Fruit fly (Drosophila melanogaster) whole organism, embryonic: ENCODE measurements around the gene CG33093.

Experiments
- Bdp1 ChIP-seq: fragments of 200-800 bp; sonication (Bioruptor generic); optimal IDR thresholded peaks from 3 replicates; lab custom pipeline; 2016; ENCODE audit warnings: missing biosample characterization, missing genetic modification characterization
- CG10543 ChIP-seq: fragments of 200-800 bp; sonication (Bioruptor generic); optimal IDR thresholded peaks from 3 replicates; lab custom pipeline; 2017; ENCODE audit warnings: missing biosample characterization, mild to moderate bottlenecking, missing genetic modification characterization, moderate library complexity
- CG12071 ChIP-seq: fragments of 200-800 bp; sonication (Bioruptor generic); optimal IDR thresholded peaks from 3 replicates; lab custom pipeline; 2018; ENCODE audit warnings: missing biosample characterization, mild to moderate bottlenecking, missing genetic modification characterization
- CG13287 ChIP-seq: fragments of 200-800 bp; sonication (Bioruptor generic); IDR thresholded peaks from 2 replicates; pipeline ENCODE4 v1.3.6; 2022; ENCODE audit warnings: missing biosample characterization, missing genetic modification characterization; ENCODE audit not compliant: partially characterized antibody
- CG13296 ChIP-seq: fragments of 200-800 bp; sonication (Bioruptor generic); optimal IDR thresholded peaks from 3 replicates; lab custom pipeline; 2018; ENCODE audit warnings: missing biosample characterization, mild to moderate bottlenecking, missing genetic modification characterization
- CG15696 ChIP-seq: fragments of 200-800 bp; sonication (Bioruptor generic); optimal IDR thresholded peaks from 2 replicates; lab custom pipeline; 2019; ENCODE audit warnings: missing biosample characterization, mild to moderate bottlenecking, missing genetic modification characterization, moderate library complexity
- CG16813 ChIP-seq: fragments of 200-800 bp; sonication (Bioruptor generic); IDR thresholded peaks from 3 replicates; pipeline ENCODE4 v1.3.6; 2022; ENCODE audit warnings: missing biosample characterization, missing genetic modification characterization; ENCODE audit not compliant: partially characterized antibody
- CG17612 ChIP-seq: fragments of 200-800 bp; sonication (Bioruptor generic); IDR thresholded peaks from 2 replicates; pipeline ENCODE4 v1.3.6; 2022; ENCODE audit warnings: missing biosample characterization, missing genetic modification characterization
- CG17829 ChIP-seq: fragments of 200-800 bp; optimal IDR thresholded peaks from 2 replicates; lab custom pipeline; 2019; ENCODE audit warnings: missing biosample characterization, mild to moderate bottlenecking, missing genetic modification characterization, moderate library complexity
- CG2116 ChIP-seq: fragments of 200-800 bp; sonication (Bioruptor generic); optimal IDR thresholded peaks from 3 replicates; lab custom pipeline; 2018; ENCODE audit warnings: missing biosample characterization, mild to moderate bottlenecking, missing genetic modification characterization
- CG2678 ChIP-seq: fragments of 200-800 bp; sonication (Bioruptor generic); optimal IDR thresholded peaks from 3 replicates; lab custom pipeline; 2019; ENCODE audit warnings: missing biosample characterization, mild to moderate bottlenecking, missing genetic modification characterization, moderate library complexity
- CG6791 ChIP-seq: fragments of 200-800 bp; sonication (Bioruptor generic); IDR thresholded peaks from 3 replicates; pipeline ENCODE4 v1.3.6; 2022; ENCODE audit warnings: missing biosample characterization, missing genetic modification characterization; ENCODE audit not compliant: partially characterized antibody
- CG7271 ChIP-seq: fragments of 200-800 bp; sonication (Bioruptor generic); optimal IDR thresholded peaks from 2 replicates; lab custom pipeline; 2018; ENCODE audit warnings: missing biosample characterization, mild to moderate bottlenecking, missing genetic modification characterization, moderate library complexity
- CG7963 ChIP-seq: fragments of 200-800 bp; sonication (Bioruptor generic); IDR thresholded peaks from 3 replicates; pipeline ENCODE4 v1.3.6; 2022; ENCODE audit warnings: missing biosample characterization, missing genetic modification characterization; ENCODE audit not compliant: partially characterized antibody
- CG8765 ChIP-seq: fragments of 200-800 bp; sonication (Bioruptor generic); IDR thresholded peaks from 2 replicates; pipeline ENCODE4 v1.3.6; 2022; ENCODE audit warnings: missing biosample characterization, missing genetic modification characterization
- CG9932 ChIP-seq: fragments of 200-800 bp; sonication (Bioruptor generic); IDR thresholded peaks from 2 replicates; pipeline ENCODE4 v1.3.6; 2022; ENCODE audit warnings: missing biosample characterization, missing genetic modification characterization
- Camta ChIP-seq: fragments of 200-800 bp; sonication (Bioruptor generic); optimal IDR thresholded peaks from 2 replicates; lab custom pipeline; 2016; ENCODE audit warnings: missing biosample characterization, missing genetic modification characterization
- D ChIP-seq, 2 experiments: fragments of 200-800 bp in 1 of 2; fragments of >200 bp in 1 of 2; sonication (Bioruptor generic) in 1 of 2; optimal IDR thresholded peaks; 2 replicates in 1 of 2; 3 replicates in 1 of 2; lab custom pipeline; 2017; ENCODE audit warnings: mild to moderate bottlenecking in 1 of 2, missing biosample characterization in 1 of 2, missing genetic modification characterization in 1 of 2, missing genetic modification reagents in 1 of 2
- Dp ChIP-seq: fragments of 200-800 bp; sonication (Bioruptor generic); optimal IDR thresholded peaks from 2 replicates; lab custom pipeline; 2018; ENCODE audit warnings: missing biosample characterization, mild to moderate bottlenecking, missing genetic modification characterization, moderate library complexity
- Dref ChIP-seq: fragments of 200-800 bp; sonication (Bioruptor generic); IDR thresholded peaks from 2 replicates; pipeline ENCODE4 v1.3.6; 2022; ENCODE audit warnings: missing biosample characterization, missing genetic modification characterization
- Ets65A ChIP-seq: fragments of 200-800 bp; sonication (Bioruptor generic); peaks from one replicate; lab custom pipeline; 2016; ENCODE audit warnings: missing biosample characterization, missing genetic modification characterization
- Fer1 ChIP-seq: fragments of 200-800 bp; sonication (Bioruptor generic); optimal IDR thresholded peaks from 2 replicates; lab custom pipeline; 2017; ENCODE audit warnings: missing biosample characterization, mild to moderate bottlenecking, missing genetic modification characterization
- HmgD ChIP-seq: fragments of 200-800 bp; sonication (Bioruptor generic); optimal IDR thresholded peaks from 3 replicates; lab custom pipeline; 2016; ENCODE audit warnings: missing biosample characterization, missing genetic modification characterization
- Hsf ChIP-seq: fragments of 200-800 bp; sonication (Bioruptor generic); optimal IDR thresholded peaks from 3 replicates; lab custom pipeline; 2016; ENCODE audit warnings: missing biosample characterization, missing genetic modification characterization
- MESR4 ChIP-seq: fragments of 200-800 bp; sonication (Bioruptor generic); optimal IDR thresholded peaks from 2 replicates; lab custom pipeline; 2018; ENCODE audit warnings: missing biosample characterization, mild to moderate bottlenecking, missing genetic modification characterization, moderate library complexity
- Myb ChIP-seq: fragments of 200-800 bp; sonication (Bioruptor generic); optimal IDR thresholded peaks from 2 replicates; lab custom pipeline; 2016; ENCODE audit warnings: missing biosample characterization, missing genetic modification characterization
- Sry-δ ChIP-seq: fragments of 200-800 bp; sonication (Bioruptor generic); optimal IDR thresholded peaks from 2 replicates; lab custom pipeline; 2016; ENCODE audit warnings: missing biosample characterization, missing genetic modification characterization
- amos ChIP-seq: fragments of 200-800 bp; sonication (Bioruptor generic); IDR thresholded peaks from 2 replicates; pipeline ENCODE4 v1.3.6; 2022; ENCODE audit warnings: missing biosample characterization, missing genetic modification characterization; ENCODE audit not compliant: partially characterized antibody
- bsh ChIP-seq, 2 experiments: fragments of 200-800 bp; sonication (Bioruptor generic); optimal IDR thresholded peaks; 2 replicates each; lab custom pipeline; 2017 to 2018; ENCODE audit warnings: mild to moderate bottlenecking in 2 of 2, missing biosample characterization in 2 of 2, missing genetic modification characterization in 2 of 2, moderate library complexity in 1 of 2
- cato ChIP-seq: fragments of 200-800 bp; sonication (Bioruptor generic); optimal IDR thresholded peaks from 2 replicates; lab custom pipeline; 2016; ENCODE audit warnings: missing biosample characterization, missing genetic modification characterization, borderline replicate concordance
- disco-r ChIP-seq: fragments of 200-800 bp; sonication (Bioruptor generic); optimal IDR thresholded peaks from 2 replicates; lab custom pipeline; 2016; ENCODE audit warnings: missing biosample characterization, missing genetic modification characterization
- dpn ChIP-seq, 2 experiments: fragments of 200-800 bp; sonication (Bioruptor generic); optimal IDR thresholded peaks; 3 replicates each; lab custom pipeline; 2016; ENCODE audit warnings: missing biosample characterization in 2 of 2, missing genetic modification characterization in 2 of 2
- gfzf ChIP-seq: fragments of 200-800 bp; sonication (Bioruptor generic); optimal IDR thresholded peaks from 2 replicates; lab custom pipeline; 2016; ENCODE audit warnings: missing biosample characterization, mild to moderate bottlenecking, missing genetic modification characterization, moderate library complexity
- h ChIP-seq: fragments of >200 bp; optimal IDR thresholded peaks from 2 replicates; lab custom pipeline; 2017
- ham ChIP-seq: fragments of 200-800 bp; sonication (Bioruptor generic); IDR thresholded peaks from 2 replicates; pipeline ENCODE4 v1.3.6; 2022; ENCODE audit warnings: missing biosample characterization, missing genetic modification characterization
- hbn ChIP-seq: fragments of 200-800 bp; sonication (Bioruptor generic); IDR thresholded peaks from 2 replicates; pipeline ENCODE4 v1.3.6; 2022; ENCODE audit warnings: missing biosample characterization, missing genetic modification characterization; ENCODE audit not compliant: partially characterized antibody
- jumu ChIP-seq: fragments of 200-800 bp; sonication (Bioruptor generic); optimal IDR thresholded peaks from 3 replicates; lab custom pipeline; 2016; ENCODE audit warnings: missing biosample characterization, missing genetic modification characterization
- ken ChIP-seq: fragments of 200-800 bp; sonication (Bioruptor generic); IDR thresholded peaks from 3 replicates; pipeline ENCODE4 v1.3.6; 2022; ENCODE audit warnings: missing biosample characterization, missing genetic modification characterization
- pum ChIP-seq: fragments of 200-800 bp; sonication (Bioruptor generic); optimal IDR thresholded peaks from 2 replicates; lab custom pipeline; 2016; ENCODE audit warnings: missing biosample characterization, missing genetic modification characterization
- pzg ChIP-seq: fragments of 200-800 bp; sonication (Bioruptor generic); optimal IDR thresholded peaks from 3 replicates; lab custom pipeline; 2018; ENCODE audit warnings: missing biosample characterization, mild to moderate bottlenecking, missing genetic modification characterization, moderate library complexity
- shn ChIP-seq: fragments of 200-800 bp; sonication (Bioruptor generic); optimal IDR thresholded peaks from 3 replicates; lab custom pipeline; 2016; ENCODE audit warnings: missing biosample characterization, missing genetic modification characterization
- slbo ChIP-seq: fragments of 200-800 bp; sonication (Bioruptor generic); IDR thresholded peaks from 2 replicates; pipeline ENCODE4 v1.3.6; 2022; ENCODE audit warnings: missing biosample characterization, missing genetic modification characterization
- so ChIP-seq: fragments of 200-800 bp; sonication (Bioruptor generic); IDR thresholded peaks from 3 replicates; pipeline ENCODE4 v1.3.6; 2022; ENCODE audit warnings: missing biosample characterization, missing genetic modification characterization
- tio ChIP-seq: fragments of 200-800 bp; sonication (Bioruptor generic); optimal IDR thresholded peaks from 2 replicates; lab custom pipeline; 2017; ENCODE audit warnings: missing biosample characterization, missing genetic modification characterization, inconsistent platforms
- unc-4 ChIP-seq: fragments of 200-800 bp; sonication (Bioruptor generic); IDR thresholded peaks from 2 replicates; pipeline ENCODE4 v1.3.6; 2022; ENCODE audit warnings: missing biosample characterization, missing genetic modification characterization; ENCODE audit not compliant: partially characterized antibody
- vvl ChIP-seq: fragments of 200-800 bp; sonication (Bioruptor generic); IDR thresholded peaks from 2 replicates; pipeline ENCODE4 v1.3.6; 2022; ENCODE audit warnings: missing biosample characterization, missing genetic modification characterization
- wdn ChIP-seq: fragments of 200-800 bp; sonication (Bioruptor generic); IDR thresholded peaks from 2 replicates; pipeline ENCODE4 v1.3.6; 2022; ENCODE audit warnings: missing biosample characterization, missing genetic modification characterization

The CG33093 gene

dm6 chr3R:22494523-22495309 lies 37.0 kb downstream of the CG33093 start (continued):
- TF ChIP-seq tio (GFP tag; lab: Kevin White, UChicago), result no peak

DNA sequence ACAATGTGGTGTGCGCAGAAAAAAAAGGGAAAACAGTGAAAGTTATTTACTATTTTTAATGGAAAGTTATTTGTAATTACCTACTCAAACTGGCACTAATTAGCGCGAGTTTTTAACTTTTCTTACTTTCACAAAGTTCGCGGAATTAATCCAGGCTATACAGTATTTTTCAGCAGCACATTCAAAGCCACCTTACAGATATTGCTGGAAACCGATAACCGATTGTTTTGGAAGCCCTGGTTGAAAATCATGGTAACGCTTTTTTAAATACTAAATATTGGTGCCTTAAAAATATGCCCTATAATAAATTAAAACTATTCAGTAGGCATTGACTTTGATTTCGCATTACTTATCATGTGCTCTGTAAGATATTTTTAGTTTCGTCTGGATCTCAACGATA lies 39.0 kb downstream of the CG33093 start, which contains the start of gene tHMG2:
Gene tHMG2 (plus strand): TSS at position 187 of the 400 bp plus-strand sequence.
- TF ChIP-seq cato (GFP tag; lab: Kevin White, UChicago), result no peak
- TF ChIP-seq pum (GFP tag; lab: Kevin White, UChicago), result no peak
- no peak for TF ChIP-seq ham (GFP tag; lab: Robert Waterston, UW)
- TF ChIP-seq Hsf, result no peak
- TF ChIP-seq D (optimal IDR thresholded peaks at IDR 0.05; lab: Kevin White, UChicago), result no peak
- TF ChIP-seq D (GFP tag; optimal IDR thresholded peaks at IDR 0.05; lab: Kevin White, UChicago), result no peak
- no peak for TF ChIP-seq slbo (GFP tag; lab: Robert Waterston, UW)
- no peak for TF ChIP-seq ken
- peak; percentile 66 for TF ChIP-seq Dref (GFP tag; lab: Robert Waterston, UW)
- no peak for TF ChIP-seq bsh (GFP tag; optimal IDR thresholded peaks at IDR 0.05; lab: Kevin White, UChicago)
- TF ChIP-seq CG6791 (GFP tag; lab: Robert Waterston, UW), result no peak
- no peak for TF ChIP-seq CG7271 (tag; lab: Kevin White, UChicago)
- TF ChIP-seq disco-r (GFP tag; lab: Kevin White, UChicago), result no peak
- no peak for TF ChIP-seq MESR4 (GFP tag; lab: Kevin White, UChicago)
- peak; percentile 36 for TF ChIP-seq Sry-δ
- no peak for TF ChIP-seq CG7963 (GFP tag; lab: Robert Waterston, UW)
- TF ChIP-seq amos (GFP tag; lab: Robert Waterston, UW), result peak; percentile 27; the same call in 1 of the 2 replicates
- 0 out of 3 replicates have a peak, but pooled peaks have one; percentile 47 for TF ChIP-seq CG16813 (GFP tag; lab: Robert Waterston, UW)
- peak; percentile 6 for TF ChIP-seq CG2116 (GFP tag; lab: Kevin White, UChicago)
- TF ChIP-seq Fer1 (GFP tag; lab: Kevin White, UChicago), result no peak
- peak; percentile 55 for TF ChIP-seq gfzf
- no peak for TF ChIP-seq CG12071 (GFP tag; lab: Kevin White, UChicago)
- TF ChIP-seq dpn (GFP tag; optimal IDR thresholded peaks at IDR 0.05; lab: Kevin White, UChicago), result no peak
- no peak for TF ChIP-seq shn
- no peak for TF ChIP-seq CG2678
- 0 out of 2 replicates have a peak, but pooled peaks have one; percentile 26 for TF ChIP-seq hbn
- TF ChIP-seq vvl (GFP tag; lab: Robert Waterston, UW), result no peak
- TF ChIP-seq Camta (GFP tag; lab: Kevin White, UChicago), result no peak
- peak; percentile 53 for TF ChIP-seq Dp (GFP tag; lab: Kevin White, UChicago)
- TF ChIP-seq Ets65A, result peak; percentile 14
- peak; percentile 40 for TF ChIP-seq pzg (GFP tag; lab: Kevin White, UChicago)
- TF ChIP-seq CG17829 (tag; lab: Kevin White, UChicago), result no peak
- no peak for TF ChIP-seq CG13296 (GFP tag; lab: Kevin White, UChicago)
- no peak for TF ChIP-seq so
- TF ChIP-seq CG9932 (GFP tag; lab: Robert Waterston, UW), result no peak
- TF ChIP-seq HmgD (GFP tag; lab: Kevin White, UChicago), result no peak
- no peak for TF ChIP-seq Bdp1 (GFP tag; lab: Kevin White, UChicago)
- no peak for TF ChIP-seq CG8765 (GFP tag; lab: Robert Waterston, UW)
- TF ChIP-seq jumu (GFP tag; lab: Kevin White, UChicago), result no peak
- no peak for TF ChIP-seq h (lab: Kevin White, UChicago)
- TF ChIP-seq CG10543 (GFP tag; lab: Kevin White, UChicago), result no peak
- no peak for TF ChIP-seq wdn (GFP tag; lab: Robert Waterston, UW)
- TF ChIP-seq CG15696 (tag; lab: Kevin White, UChicago), result no peak
- TF ChIP-seq unc-4 (GFP tag; lab: Robert Waterston, UW), result 0 out of 2 replicates have a peak, but pooled peaks have one; percentile 28
- peak; percentile 40; the same call in 1 of the 2 replicates for TF ChIP-seq CG13287 (GFP tag; lab: Robert Waterston, UW)
- TF ChIP-seq CG17612, result no peak
- TF ChIP-seq Myb, result peak; percentile 92
